Worm (Caenorhabditis elegans) whole organism, L1 larva: ENCODE results near the gene C33F10.11.

Experiments
- alr-1 ChIP-seq: fragments of 200-800 bp; sonication (Bioruptor generic); optimal IDR thresholded peaks from 2 replicates; lab custom pipeline; 2018; ENCODE audit warnings: borderline replicate concordance, mild to moderate bottlenecking, missing genetic modification characterization, missing compliant biosample characterization
- lsy-2 ChIP-seq, 2 experiments: fragments of 150-350 bp; optimal IDR thresholded peaks; 2 replicates each; lab custom pipeline; 2014; ENCODE audit warnings: missing biosample characterization in 2 of 2, missing genetic modification characterization in 2 of 2

ce11 chrII:4784436-4784835 lies 50.2 kb downstream of the C33F10.11 start, which contains the start of gene nep-12:
- TF ChIP-seq alr-1 (tag; lab: Kevin White, UChicago) (no peak), lsy-2 (tag; optimal IDR thresholded peaks at IDR 0.05; lab: Kevin White, UChicago) (no peak)
